Fruit fly (Drosophila melanogaster) whole organism: Measurements from ENCODE around the gene yellow-e3.

ENCODE experiments used
- EcR ChIP-seq, 2 experiments: fragments of >200 bp; optimal IDR thresholded peaks; 2 replicates each; lab custom pipeline; 2017; ENCODE audit warnings: missing biosample characterization in 2 of 2, missing genetic modification characterization in 2 of 2, missing genetic modification reagents in 2 of 2
- psq ChIP-seq: fragments of >200 bp; optimal IDR thresholded peaks from 2 replicates; lab custom pipeline; 2017

DNA sequence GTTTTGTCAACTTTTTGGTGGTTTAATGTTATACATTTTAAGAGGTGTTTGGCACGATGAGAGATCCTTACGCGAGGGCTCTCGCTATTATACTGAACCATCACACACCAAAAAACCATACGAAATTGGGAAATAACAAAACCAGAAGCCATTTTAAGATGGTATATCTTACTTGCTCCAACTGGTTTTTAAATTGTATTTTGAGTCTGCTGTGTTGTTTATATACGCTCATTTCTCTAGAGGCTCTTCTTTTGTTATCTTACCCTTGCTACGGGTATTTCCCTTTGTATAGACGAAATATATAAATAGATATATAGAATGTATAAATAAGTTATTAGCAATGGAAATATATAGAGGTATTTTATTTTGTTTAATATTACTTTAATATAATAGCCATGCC lies 2.2 kb upstream of the yellow-e3 start, which contains the start of gene yellow-e2:
- TF ChIP-seq psq (lab: Kevin White, UChicago) (no peak), EcR (GFP tag; optimal IDR thresholded peaks at IDR 0.05; lab: Kevin White, UChicago) (no peak)
